Worm (Caenorhabditis elegans): ENCODE data around the gene K09C4.4.

K09C4.4 gene

ce11 chrX:3298582-3298981 lies 9.3 kb downstream of the K09C4.4 start, which contains the start of gene K09C4.1:
Gene K09C4.1 (plus strand): TSS chrX:3298882.
- TF ChIP-seq mab-5 (tag; optimal IDR thresholded peaks at IDR 0.05) = no peak
- no peak for TF ChIP-seq sma-3 (GFP tag; optimal IDR thresholded peaks at IDR 0.05)
- TF ChIP-seq blmp-1 (tag; optimal IDR thresholded peaks at IDR 0.05; ENCODE audit: insufficient read depth) = no peak
- TF ChIP-seq lin-13 (GFP tag; optimal IDR thresholded peaks at IDR 0.05) = no peak
- TF ChIP-seq skn-1 (tag; optimal IDR thresholded peaks at IDR 0.05) = no peak
- TF ChIP-seq nhr-10 (tag; optimal IDR thresholded peaks at IDR 0.05) = no peak
- no peak for TF ChIP-seq ZK546.5 (tag; optimal IDR thresholded peaks at IDR 0.05)
- no peak for TF ChIP-seq mbf-1 (tag; optimal IDR thresholded peaks at IDR 0.05)
- no peak for TF ChIP-seq nhr-77 (tag; optimal IDR thresholded peaks at IDR 0.05)
- no peak for TF ChIP-seq fos-1 (tag; optimal IDR thresholded peaks at IDR 0.05)
- TF ChIP-seq C34F6.9 (tag; optimal IDR thresholded peaks at IDR 0.05) = no peak
- TF ChIP-seq alr-1 (tag; optimal IDR thresholded peaks at IDR 0.05) = no peak
- TF ChIP-seq nhr-237 (tag; optimal IDR thresholded peaks at IDR 0.05) = no peak
- TF ChIP-seq lin-11 (tag; optimal IDR thresholded peaks at IDR 0.05) = no peak
- TF ChIP-seq lsy-2 (tag; optimal IDR thresholded peaks at IDR 0.05) = no peak
- TF ChIP-seq zag-1 (tag; optimal IDR thresholded peaks at IDR 0.05) = no peak
- no peak for TF ChIP-seq Y55F3AM.14 (GFP tag; optimal IDR thresholded peaks at IDR 0.05)
- TF ChIP-seq aly-2 (tag; optimal IDR thresholded peaks at IDR 0.05) = no peak

- no peak for TF ChIP-seq R02D3.7 (tag; optimal IDR thresholded peaks at IDR 0.05)
- TF ChIP-seq snpc-4 (tag; optimal IDR thresholded peaks at IDR 0.05) = no peak
- no peak for TF ChIP-seq peb-1 (tag; optimal IDR thresholded peaks at IDR 0.05)
- no peak for TF ChIP-seq lin-39 (tag; optimal IDR thresholded peaks at IDR 0.05)
- no peak for TF ChIP-seq nhr-6 (tag; optimal IDR thresholded peaks at IDR 0.05)
- no peak for TF ChIP-seq crh-2 (tag; optimal IDR thresholded peaks at IDR 0.05)
- no peak for TF ChIP-seq nhr-237 (tag; optimal IDR thresholded peaks at IDR 0.05)
- TF ChIP-seq lin-11 (tag; optimal IDR thresholded peaks at IDR 0.05) = no peak
- TF ChIP-seq nhr-129 (tag; optimal IDR thresholded peaks at IDR 0.05) = no peak
- TF ChIP-seq ztf-1 (GFP tag; conservative IDR thresholded peaks at IDR 0.05) = no peak
- TF ChIP-seq lin-13 (GFP tag; optimal IDR thresholded peaks at IDR 0.05) = no peak
- no peak for TF ChIP-seq nhr-12 (tag; optimal IDR thresholded peaks at IDR 0.05)
- no peak for TF ChIP-seq sma-3 (GFP tag; optimal IDR thresholded peaks at IDR 0.05)
These were observed 11.3 kb downstream of the K09C4.4 start for ce11 chrX:3300582-3300981.

- TF ChIP-seq ZK546.5 (tag; optimal IDR thresholded peaks at IDR 0.05) (no peak), snpc-4 (tag; optimal IDR thresholded peaks at IDR 0.05) (no peak), aly-2 (tag; optimal IDR thresholded peaks at IDR 0.05) (no peak)
These were observed 12.5 kb downstream of the K09C4.4 start, which contains the start of gene F11D5.5 for ce11 chrX:3301770-3302169. Gene F11D5.5 (plus strand): TSS chrX:3302070.

- TF ChIP-seq nhr-21 (tag; optimal IDR thresholded peaks at IDR 0.05) = no peak
- no peak for TF ChIP-seq fos-1 (tag; optimal IDR thresholded peaks at IDR 0.05)
- no peak for TF ChIP-seq elt-1 (tag; optimal IDR thresholded peaks at IDR 0.05)
- TF ChIP-seq lsy-2 (tag; optimal IDR thresholded peaks at IDR 0.05) = no peak
- no peak for TF ChIP-seq ztf-11 (tag; optimal IDR thresholded peaks at IDR 0.05)
- no peak for TF ChIP-seq lin-11 (tag; optimal IDR thresholded peaks at IDR 0.05)
- no peak for TF ChIP-seq nhr-11 (tag; optimal IDR thresholded peaks at IDR 0.05)
- no peak for TF ChIP-seq nhr-129 (tag; optimal IDR thresholded peaks at IDR 0.05)
- TF ChIP-seq mdl-1 (tag; optimal IDR thresholded peaks at IDR 0.05) = no peak
- no peak for TF ChIP-seq nhr-10 (tag; optimal IDR thresholded peaks at IDR 0.05)
- TF ChIP-seq ZK546.5 (tag; optimal IDR thresholded peaks at IDR 0.05) = no peak
- no peak for TF ChIP-seq ceh-82 (tag; optimal IDR thresholded peaks at IDR 0.05)
- no peak for TF ChIP-seq peb-1 (tag; optimal IDR thresholded peaks at IDR 0.05)
- TF ChIP-seq aly-2 (tag; optimal IDR thresholded peaks at IDR 0.05) = no peak
- TF ChIP-seq ztf-4 (tag; optimal IDR thresholded peaks at IDR 0.05) = no peak
- no peak for TF ChIP-seq elt-3 (tag; optimal IDR thresholded peaks at IDR 0.05)
- no peak for TF ChIP-seq nhr-25 (tag; optimal IDR thresholded peaks at IDR 0.05)
These were observed 14.8 kb downstream of the K09C4.4 start, which contains the start of gene F11D5.7 for ce11 chrX:3304068-3304467. Gene F11D5.7 (plus strand): TSS chrX:3304368.
